Worm (Caenorhabditis elegans) whole organism, L2 larva: Measurements from ENCODE around the gene rfk-1.

ENCODE experiments used
- ama-1 ChIP-seq: fragments of 150-350 bp; optimal IDR thresholded peaks from 2 replicates; lab custom pipeline; 2018; ENCODE audit warnings: inconsistent platforms
- elt-1 ChIP-seq: fragments of 150-350 bp; optimal IDR thresholded peaks from 2 replicates; lab custom pipeline; 2014; ENCODE audit warnings: missing biosample characterization, missing genetic modification characterization
- elt-3 ChIP-seq: sonication (generic microtip); optimal IDR thresholded peaks from 2 replicates; lab custom pipeline; 2017; ENCODE audit warnings: missing biosample characterization, missing genetic modification characterization
- nhr-11 ChIP-seq: fragments of 150-350 bp; optimal IDR thresholded peaks from 2 replicates; lab custom pipeline; 2014; ENCODE audit warnings: missing biosample characterization, missing genetic modification characterization
- nhr-6 ChIP-seq: fragments of 150-350 bp; optimal IDR thresholded peaks from 2 replicates; lab custom pipeline; 2014; ENCODE audit warnings: missing biosample characterization, missing genetic modification characterization
- nhr-77 ChIP-seq: fragments of 150-350 bp; optimal IDR thresholded peaks from 2 replicates; lab custom pipeline; 2014; ENCODE audit warnings: missing biosample characterization, missing genetic modification characterization
- unc-62 ChIP-seq: fragments of 150-350 bp; optimal IDR thresholded peaks from 2 replicates; lab custom pipeline; 2014; ENCODE audit warnings: missing biosample characterization, missing genetic modification reagents, missing genetic modification characterization
- ztf-4 ChIP-seq: fragments of 150-350 bp; optimal IDR thresholded peaks from 2 replicates; lab custom pipeline; 2014; ENCODE audit warnings: missing biosample characterization, missing genetic modification characterization

ce11 chrIV:10409377-10409776 lies at the start of gene rfk-1:
- no peak for TF ChIP-seq ztf-4
- no peak for TF ChIP-seq nhr-77 (tag; lab: Kevin White, UChicago)
- TF ChIP-seq ama-1 (lab: Kevin White, UChicago), result no peak
- TF ChIP-seq elt-3 (tag; lab: Kevin White, UChicago), result no peak
- TF ChIP-seq unc-62 (GFP tag; lab: Kevin White, UChicago), result no peak
- no peak for TF ChIP-seq nhr-6 (tag; lab: Kevin White, UChicago)
- no peak for TF ChIP-seq nhr-11 (tag; lab: Kevin White, UChicago)
- no peak for TF ChIP-seq elt-1 (tag; lab: Kevin White, UChicago)
